Worm (Caenorhabditis elegans) whole organism, L3 larva: ENCODE measurements around the gene gst-39.

Source experiments
- ZK546.5 ChIP-seq: sonication (generic microtip); optimal IDR thresholded peaks from 2 replicates; lab custom pipeline; 2017; ENCODE audit warnings: missing biosample characterization, missing genetic modification characterization
- fkh-10 ChIP-seq: sonication (generic microtip); optimal IDR thresholded peaks from 2 replicates; lab custom pipeline; 2017; ENCODE audit warnings: missing biosample characterization, missing genetic modification reagents, missing genetic modification characterization
- lsy-12 ChIP-seq: sonication (generic microtip); optimal IDR thresholded peaks from 2 replicates; lab custom pipeline; 2016; ENCODE audit warnings: mild to moderate bottlenecking, missing genetic modification characterization, missing compliant biosample characterization
- nfya-1 ChIP-seq: sonication (generic microtip); optimal IDR thresholded peaks from 2 replicates; lab custom pipeline; 2017; ENCODE audit warnings: missing genetic modification characterization, mild to moderate bottlenecking, missing compliant biosample characterization, antibody characterized with exemption, moderate library complexity; ENCODE audit not compliant: insufficient read depth
- nhr-67 ChIP-seq: fragments of 150-350 bp; optimal IDR thresholded peaks from 2 replicates; lab custom pipeline; 2014; ENCODE audit warnings: missing biosample characterization, missing genetic modification characterization
- unc-62 ChIP-seq: fragments of 150-350 bp; sonication (generic microtip); optimal IDR thresholded peaks from 4 replicates; lab custom pipeline; 2014; ENCODE audit warnings: missing biosample characterization, missing genetic modification reagents, missing genetic modification characterization

- TF ChIP-seq unc-62 (GFP tag; lab: Kevin White, UChicago): no peak
- TF ChIP-seq lsy-12: no peak
- no peak for TF ChIP-seq nhr-67 (tag; lab: Kevin White, UChicago)
- no peak for TF ChIP-seq fkh-10 (GFP tag; lab: Kevin White, UChicago)
- no peak for TF ChIP-seq nfya-1 (tag; lab: Kevin White, UChicago)
- no peak for TF ChIP-seq ZK546.5 (tag; lab: Kevin White, UChicago)
These were observed 46.2 kb upstream of the gst-39 start for ce11 chrII:15217949-15218348.
